Fruit fly (Drosophila melanogaster) whole organism, wandering third instar larva: Measurements from ENCODE around the gene sty.

Source experiments
- HLH106 ChIP-seq: fragments of 200-800 bp; optimal IDR thresholded peaks from 3 replicates; lab custom pipeline; 2019; ENCODE audit warnings: missing biosample characterization, mild to moderate bottlenecking, missing genetic modification characterization, moderate library complexity
- OdsH ChIP-seq: fragments of 200-800 bp; sonication (Bioruptor generic); optimal IDR thresholded peaks from 2 replicates; lab custom pipeline; 2016; ENCODE audit warnings: missing biosample characterization, mild to moderate bottlenecking, missing genetic modification characterization
- h ChIP-seq: fragments of 200-800 bp; sonication (Bioruptor generic); optimal IDR thresholded peaks from 3 replicates; lab custom pipeline; 2016; ENCODE audit warnings: missing biosample characterization, mild to moderate bottlenecking, missing genetic modification characterization
- pan ChIP-seq: fragments of >200 bp; optimal IDR thresholded peaks from 2 replicates; lab custom pipeline; 2017
- psq ChIP-seq: fragments of 200-800 bp; sonication (Bioruptor generic); optimal IDR thresholded peaks from 3 replicates; lab custom pipeline; 2017; ENCODE audit warnings: missing biosample characterization, mild to moderate bottlenecking, missing genetic modification characterization, moderate library complexity

DNA sequence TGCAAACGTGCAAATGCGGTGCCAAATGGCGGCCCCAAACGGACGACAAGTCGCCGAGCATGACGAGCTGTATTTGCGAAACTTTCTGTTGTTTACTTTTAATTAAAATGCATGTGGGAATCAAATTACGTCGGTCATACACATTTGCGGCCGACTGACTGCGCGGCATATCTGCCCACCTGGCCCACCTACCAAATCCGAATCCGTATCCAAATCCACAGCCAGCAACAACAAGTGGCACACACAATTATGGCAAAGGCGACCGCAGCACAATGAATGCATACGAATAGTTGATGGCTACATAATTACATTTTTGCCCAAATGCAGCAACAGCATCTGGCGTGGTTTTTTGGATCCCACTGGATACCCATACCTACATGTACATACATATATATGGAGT lies 27.0 kb upstream of the sty start:
- TF ChIP-seq psq (GFP tag; lab: Kevin White, UChicago) = no peak
- TF ChIP-seq h = no peak
- TF ChIP-seq OdsH = no peak
- TF ChIP-seq HLH106 (tag; lab: Kevin White, UChicago) = no peak
- TF ChIP-seq pan (lab: Kevin White, UChicago) = no peak
